Fruit fly (Drosophila melanogaster) whole organism, wandering third instar larva: ENCODE data around the gene Mst36Fa.

Experiments used
- Abd-B ChIP-seq: fragments of >200 bp; optimal IDR thresholded peaks from 2 replicates; lab custom pipeline; 2017; ENCODE audit warnings: missing biosample characterization, missing genetic modification characterization
- CG32264 ChIP-seq: fragments of 200-800 bp; sonication (Bioruptor generic); optimal IDR thresholded peaks from 2 replicates; lab custom pipeline; 2016; ENCODE audit warnings: missing biosample characterization, missing genetic modification characterization
- CG9705 ChIP-seq: fragments of 200-800 bp; sonication (Bioruptor generic); optimal IDR thresholded peaks from 2 replicates; lab custom pipeline; 2018; ENCODE audit warnings: missing biosample characterization, mild to moderate bottlenecking, missing genetic modification characterization
- Dif ChIP-seq: fragments of 200-275, 200-300 bp; sonication (Bioruptor generic); optimal IDR thresholded peaks from 2 replicates; lab custom pipeline; 2018; ENCODE audit warnings: missing biosample characterization, missing genetic modification characterization; ENCODE audit not compliant: partially characterized antibody
- GATAd ChIP-seq: sonication (Bioruptor generic); optimal IDR thresholded peaks from 2 replicates; lab custom pipeline; 2016; ENCODE audit warnings: missing biosample characterization, missing genetic modification characterization
- HLH106 ChIP-seq: fragments of 200-800 bp; optimal IDR thresholded peaks from 3 replicates; lab custom pipeline; 2019; ENCODE audit warnings: missing biosample characterization, mild to moderate bottlenecking, missing genetic modification characterization, moderate library complexity
- Hnf4 ChIP-seq: fragments of 200-800 bp; sonication (Bioruptor generic); optimal IDR thresholded peaks from 2 replicates; lab custom pipeline; 2016; ENCODE audit warnings: missing biosample characterization, mild to moderate bottlenecking, missing genetic modification characterization
- Hr78 ChIP-seq: fragments of >200 bp; optimal IDR thresholded peaks from 2 replicates; lab custom pipeline; 2017; ENCODE audit warnings: missing biosample characterization, missing genetic modification characterization
- Hr83 ChIP-seq: fragments of 200-300 bp; sonication (Bioruptor generic); optimal IDR thresholded peaks from 2 replicates; lab custom pipeline; 2016; ENCODE audit warnings: missing biosample characterization, mild to moderate bottlenecking, missing genetic modification characterization, moderate library complexity; ENCODE audit not compliant: poor library complexity, severe bottlenecking
- Jra ChIP-seq: sonication (Bioruptor generic); optimal IDR thresholded peaks from 2 replicates; lab custom pipeline; 2016; ENCODE audit warnings: missing biosample characterization, missing genetic modification characterization
- Mio ChIP-seq: sonication (Bioruptor generic); optimal IDR thresholded peaks from 2 replicates; lab custom pipeline; 2016; ENCODE audit warnings: missing biosample characterization, missing genetic modification characterization
- Myc ChIP-seq: fragments of >200 bp; optimal IDR thresholded peaks from 2 replicates; lab custom pipeline; 2017
- N ChIP-seq: fragments of >200 bp; optimal IDR thresholded peaks from 2 replicates; lab custom pipeline; 2018; ENCODE audit warnings: missing biosample characterization, missing external identifiers, missing genetic modification characterization
- OdsH ChIP-seq: fragments of 200-800 bp; sonication (Bioruptor generic); optimal IDR thresholded peaks from 2 replicates; lab custom pipeline; 2016; ENCODE audit warnings: missing biosample characterization, mild to moderate bottlenecking, missing genetic modification characterization
- Rel ChIP-seq, 2 experiments: fragments of 200-800 bp; sonication (Bioruptor generic) in 1 of 2; optimal IDR thresholded peaks; 2 replicates in 1 of 2; 3 replicates in 1 of 2; lab custom pipeline; 2016 to 2019; ENCODE audit warnings: mild to moderate bottlenecking in 2 of 2, missing biosample characterization in 2 of 2, missing genetic modification characterization in 2 of 2, moderate library complexity in 1 of 2
- Sp1 ChIP-seq: fragments of 200-800 bp; sonication (Bioruptor generic); optimal IDR thresholded peaks from 3 replicates; lab custom pipeline; 2019; ENCODE audit warnings: missing biosample characterization, mild to moderate bottlenecking, missing genetic modification characterization, moderate library complexity
- Vsx2 ChIP-seq: fragments of 200-300, 225-300 bp; sonication (Bioruptor generic); optimal IDR thresholded peaks from 2 replicates; lab custom pipeline; 2018; ENCODE audit warnings: missing biosample characterization, missing genetic modification characterization; ENCODE audit not compliant: partially characterized antibody
- br ChIP-seq: fragments of 200-800 bp; sonication (Bioruptor generic); optimal IDR thresholded peaks from 2 replicates; lab custom pipeline; 2016; ENCODE audit warnings: missing biosample characterization, missing genetic modification characterization
- brk ChIP-seq: fragments of 200-800 bp; sonication (Bioruptor generic); optimal IDR thresholded peaks from 2 replicates; lab custom pipeline; 2016; ENCODE audit warnings: missing biosample characterization, mild to moderate bottlenecking, missing genetic modification characterization
- dl ChIP-seq, 2 experiments: fragments of 175-275, 200-275 bp in 1 of 2; fragments of 200-275 bp in 1 of 2; sonication (Bioruptor generic); optimal IDR thresholded peaks; lab custom pipeline; 2018; ENCODE audit warnings: mild to moderate bottlenecking in 2 of 2, missing biosample characterization in 2 of 2, missing genetic modification characterization in 2 of 2, moderate library complexity in 2 of 2; ENCODE audit not compliant: partially characterized antibody in 2 of 2, insufficient read depth in 1 of 2
- dmrt93B ChIP-seq: fragments of 200-800 bp; sonication (Bioruptor generic); optimal IDR thresholded peaks from 2 replicates; lab custom pipeline; 2018; ENCODE audit warnings: missing biosample characterization, mild to moderate bottlenecking, missing genetic modification characterization
- dsf ChIP-seq: sonication (Bioruptor generic); optimal IDR thresholded peaks from 2 replicates; lab custom pipeline; 2016; ENCODE audit warnings: missing biosample characterization, missing genetic modification characterization, borderline replicate concordance
- ey ChIP-seq: fragments of 200-800 bp; sonication (Bioruptor generic); optimal IDR thresholded peaks from 2 replicates; lab custom pipeline; 2016; ENCODE audit warnings: missing biosample characterization, missing genetic modification characterization
- foxo ChIP-seq, 2 experiments: fragments of 200-800 bp; sonication (Bioruptor generic); optimal IDR thresholded peaks; 2 replicates in 1 of 2; 3 replicates in 1 of 2; lab custom pipeline; 2016 to 2017; ENCODE audit warnings: missing biosample characterization in 2 of 2, missing genetic modification characterization in 2 of 2
- fru ChIP-seq: fragments of 200-800 bp; sonication (Bioruptor generic); optimal IDR thresholded peaks from 3 replicates; lab custom pipeline; 2016; ENCODE audit warnings: missing biosample characterization, mild to moderate bottlenecking, missing genetic modification characterization
- h ChIP-seq: fragments of 200-800 bp; sonication (Bioruptor generic); optimal IDR thresholded peaks from 3 replicates; lab custom pipeline; 2016; ENCODE audit warnings: missing biosample characterization, mild to moderate bottlenecking, missing genetic modification characterization
- jim ChIP-seq: fragments of 175-275, 200-325 bp; sonication (Bioruptor generic); optimal IDR thresholded peaks from 2 replicates; lab custom pipeline; 2016; ENCODE audit warnings: missing biosample characterization, mild to moderate bottlenecking, missing genetic modification characterization
- pan ChIP-seq: fragments of >200 bp; optimal IDR thresholded peaks from 2 replicates; lab custom pipeline; 2017
- psq ChIP-seq: fragments of 200-800 bp; sonication (Bioruptor generic); optimal IDR thresholded peaks from 3 replicates; lab custom pipeline; 2017; ENCODE audit warnings: missing biosample characterization, mild to moderate bottlenecking, missing genetic modification characterization, moderate library complexity
- rgr ChIP-seq: fragments of 200-800 bp; sonication (Bioruptor generic); optimal IDR thresholded peaks from 3 replicates; lab custom pipeline; 2016; ENCODE audit warnings: missing biosample characterization, mild to moderate bottlenecking, missing genetic modification characterization
- sage ChIP-seq: fragments of 200-800 bp; sonication (Bioruptor generic); optimal IDR thresholded peaks from 2 replicates; lab custom pipeline; 2016; ENCODE audit warnings: missing biosample characterization, mild to moderate bottlenecking, missing genetic modification characterization
- sv ChIP-seq: fragments of 200-800 bp; sonication (Bioruptor generic); optimal IDR thresholded peaks from 3 replicates; lab custom pipeline; 2016; ENCODE audit warnings: missing biosample characterization, missing genetic modification characterization
- tai ChIP-seq: sonication (Bioruptor generic); optimal IDR thresholded peaks from 2 replicates; lab custom pipeline; 2016; ENCODE audit warnings: missing biosample characterization, missing genetic modification characterization
- usp ChIP-seq: fragments of >200 bp; optimal IDR thresholded peaks from 2 replicates; lab custom pipeline; 2017; ENCODE audit warnings: missing biosample characterization, missing genetic modification characterization
- woc ChIP-seq: sonication (Bioruptor generic); optimal IDR thresholded peaks from 2 replicates; lab custom pipeline; 2016; ENCODE audit warnings: missing biosample characterization, mild to moderate bottlenecking, missing genetic modification characterization

Gene Mst36Fa

dm6 chr2L:18702721-18703488 is 26.1 kb upstream of the Mst36Fa start, which contains the start of the genes CG10376 and CG10343:
Gene CG10376, minus strand, starts transcription at chr2L:18703105.
Gene CG10343, plus strand, starts transcription at chr2L:18703473.
- TF ChIP-seq psq (GFP tag; lab: Kevin White, UChicago): peak; percentile 85
- TF ChIP-seq N (GFP tag; lab: Kevin White, UChicago): peak; percentile 98
- TF ChIP-seq HLH106: peak; percentile 92
- no peak for TF ChIP-seq Rel (GFP tag; optimal IDR thresholded peaks at IDR 0.05; lab: Kevin White, UChicago)
- TF ChIP-seq Rel (tag; optimal IDR thresholded peaks at IDR 0.05; lab: Kevin White, UChicago): peak; percentile 62
- TF ChIP-seq Hnf4 (GFP tag; lab: Kevin White, UChicago): peak; percentile 57
- no peak for TF ChIP-seq dsf (GFP tag; lab: Kevin White, UChicago)
- TF ChIP-seq Abd-B: no peak
- peak; percentile 68 for TF ChIP-seq h (GFP tag; lab: Kevin White, UChicago)
- TF ChIP-seq OdsH (GFP tag; lab: Kevin White, UChicago): peak; percentile 71
- peak; percentile 76 for TF ChIP-seq woc (GFP tag; lab: Kevin White, UChicago)
- TF ChIP-seq foxo (GFP tag; optimal IDR thresholded peaks at IDR 0.05; lab: Kevin White, UChicago): peak in 1 of 2 experiments; percentile 85
- TF ChIP-seq CG9705 (GFP tag; lab: Kevin White, UChicago): peak; percentile 79
- peak; percentile 34 for TF ChIP-seq sv (GFP tag; lab: Kevin White, UChicago)
- peak; percentile 56 for TF ChIP-seq ey (GFP tag; lab: Kevin White, UChicago)
- peak; percentile 70 for TF ChIP-seq fru (GFP tag; lab: Kevin White, UChicago)
- no peak for TF ChIP-seq Mio (GFP tag; lab: Kevin White, UChicago)
- peak; percentile 87 for TF ChIP-seq Sp1 (GFP tag; lab: Kevin White, UChicago)
- peak; percentile 77 for TF ChIP-seq rgr
- TF ChIP-seq Myc: peak; percentile 9
- no peak for TF ChIP-seq sage (GFP tag; lab: Kevin White, UChicago)
- TF ChIP-seq GATAd (GFP tag; lab: Kevin White, UChicago): no peak
- TF ChIP-seq dmrt93B (GFP tag; lab: Kevin White, UChicago): peak; percentile 83
- TF ChIP-seq Hr78 (GFP tag; lab: Kevin White, UChicago): peak; percentile 90

dm6 chr2L:18698559-18699130 is 21.8 kb upstream of the Mst36Fa start, which contains the start of gene CG10341:
Gene CG10341, plus strand, starts transcription at chr2L:18698714.
- TF ChIP-seq dsf (GFP tag; lab: Kevin White, UChicago) (no peak), psq (GFP tag; lab: Kevin White, UChicago) (no peak), sage (GFP tag; lab: Kevin White, UChicago) (peak; percentile 3), h (GFP tag; lab: Kevin White, UChicago) (peak; percentile 3), br (GFP tag; lab: Kevin White, UChicago) (no peak), Hr78 (GFP tag; lab: Kevin White, UChicago) (no peak), Myc (peak; percentile 36), jim (GFP tag; lab: Kevin White, UChicago) (no peak), Dif (GFP tag; lab: Kevin White, UChicago) (no peak), Hr83 (GFP tag; lab: Kevin White, UChicago) (no peak), Hnf4 (GFP tag; lab: Kevin White, UChicago) (no peak), HLH106 (no peak), OdsH (GFP tag; lab: Kevin White, UChicago) (no peak)

DNA sequence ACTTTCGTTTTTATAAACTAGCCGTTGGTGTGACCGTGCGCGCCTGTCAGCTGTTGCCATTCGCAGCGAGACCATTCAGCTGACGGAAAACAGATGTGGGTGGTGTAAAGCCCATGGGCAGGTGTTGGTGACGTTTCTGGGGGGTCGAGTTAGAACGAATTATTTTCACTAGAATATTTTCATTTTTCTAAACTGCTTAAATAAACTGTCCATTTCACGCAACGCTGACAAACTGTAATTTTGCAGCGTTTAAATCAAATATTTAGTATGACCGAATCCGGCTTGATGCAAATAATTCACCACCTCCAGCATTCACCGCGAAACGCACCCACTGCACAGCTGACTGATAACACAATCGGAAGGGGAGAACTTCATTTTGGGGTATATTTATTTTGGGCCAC is 18.6 kb upstream of the Mst36Fa start, which contains the start of the genes CG10383 and CG10338:
Gene CG10383, minus strand, starts transcription at position 199 of the 401 bp plus-strand sequence.
Gene CG10338, plus strand, starts transcription at position 261 of the 401 bp plus-strand sequence.
- TF ChIP-seq tai (GFP tag; lab: Kevin White, UChicago) (no peak), Hnf4 (GFP tag; lab: Kevin White, UChicago) (peak; percentile 94), N (GFP tag; lab: Kevin White, UChicago) (no peak), Dif (GFP tag; lab: Kevin White, UChicago) (no peak), usp (no peak), fru (GFP tag; lab: Kevin White, UChicago) (peak; percentile 90), ey (GFP tag; lab: Kevin White, UChicago) (peak; percentile 91), Vsx2 (GFP tag; lab: Kevin White, UChicago) (no peak), sage (GFP tag; lab: Kevin White, UChicago) (peak; percentile 69), Abd-B (no peak), sv (GFP tag; lab: Kevin White, UChicago) (peak; percentile 71), rgr (peak; percentile 93), dmrt93B (GFP tag; lab: Kevin White, UChicago) (peak; percentile 72), woc (GFP tag; lab: Kevin White, UChicago) (peak; percentile 72), jim (GFP tag; lab: Kevin White, UChicago) (peak; percentile 65), h (GFP tag; lab: Kevin White, UChicago) (peak; percentile 93), foxo (GFP tag; optimal IDR thresholded peaks at IDR 0.05; lab: Kevin White, UChicago) (peak in 1 of 2 experiments; percentile 95), pan (lab: Kevin White, UChicago) (no peak), OdsH (GFP tag; lab: Kevin White, UChicago) (peak; percentile 87), Sp1 (GFP tag; lab: Kevin White, UChicago) (peak; percentile 79), brk (GFP tag; lab: Kevin White, UChicago) (no peak), Jra (GFP tag; lab: Kevin White, UChicago) (peak; percentile 92), HLH106 (peak; percentile 84), dsf (GFP tag; lab: Kevin White, UChicago) (no peak), Rel (GFP tag; optimal IDR thresholded peaks at IDR 0.05; lab: Kevin White, UChicago) (no peak), Rel (tag; optimal IDR thresholded peaks at IDR 0.05; lab: Kevin White, UChicago) (peak; percentile 75), br (GFP tag; lab: Kevin White, UChicago) (peak; percentile 88), Hr83 (GFP tag; lab: Kevin White, UChicago) (peak; percentile 92), CG9705 (GFP tag; lab: Kevin White, UChicago) (peak; percentile 63), Hr78 (GFP tag; lab: Kevin White, UChicago) (no peak), dl (GFP tag; optimal IDR thresholded peaks at IDR 0.05; lab: Kevin White, UChicago; ENCODE audit: insufficient read depth in 1 of 2, partially characterized antibody in 2 of 2) (no peak), CG32264 (peak; percentile 76), psq (GFP tag; lab: Kevin White, UChicago) (peak; percentile 82), Mio (GFP tag; lab: Kevin White, UChicago) (peak; percentile 70), Myc (peak; percentile 81)
